Worm (Caenorhabditis elegans) whole organism, L3 larva: ENCODE results near the gene grl-26.
A peak's percentile ranks its signal among the peaks of the same experiment; 100 is the strongest.

Source experiments
- ZK546.5 ChIP-seq: sonication (generic microtip); optimal IDR thresholded peaks from 2 replicates; lab custom pipeline; 2017; ENCODE audit warnings: missing biosample characterization, missing genetic modification characterization
- aly-2 ChIP-seq: fragments of 150-350 bp; optimal IDR thresholded peaks from 2 replicates; lab custom pipeline; 2014; ENCODE audit warnings: missing biosample characterization, missing genetic modification characterization
- ama-1 ChIP-seq: fragments of 150-350 bp; optimal IDR thresholded peaks from 2 replicates; lab custom pipeline; 2018
- ceh-16 ChIP-seq: sonication (generic microtip); optimal IDR thresholded peaks from 2 replicates; lab custom pipeline; 2017; ENCODE audit warnings: missing biosample characterization, missing genetic modification characterization
- ceh-28 ChIP-seq: fragments of 150-350 bp; optimal IDR thresholded peaks from 2 replicates; lab custom pipeline; 2014; ENCODE audit warnings: missing biosample characterization, missing genetic modification reagents, missing genetic modification characterization
- ceh-82 ChIP-seq: fragments of 150-350 bp; optimal IDR thresholded peaks from 2 replicates; lab custom pipeline; 2014; ENCODE audit warnings: missing biosample characterization, missing genetic modification characterization
- ceh-9 ChIP-seq: sonication (generic microtip); optimal IDR thresholded peaks from 2 replicates; lab custom pipeline; 2018; ENCODE audit warnings: missing biosample characterization, missing genetic modification characterization
- daf-12 ChIP-seq: fragments of 150-350 bp; optimal IDR thresholded peaks from 2 replicates; lab custom pipeline; 2014; ENCODE audit warnings: missing biosample characterization, missing genetic modification reagents, missing genetic modification characterization
- egl-27 ChIP-seq: sonication (generic microtip); optimal IDR thresholded peaks from 4 replicates; lab custom pipeline; 2017; ENCODE audit warnings: missing biosample characterization, missing genetic modification reagents, missing genetic modification characterization
- egl-5 ChIP-seq: fragments of 150-350 bp; optimal IDR thresholded peaks from 2 replicates; lab custom pipeline; 2017; ENCODE audit warnings: missing biosample characterization, missing genetic modification reagents, missing genetic modification characterization, inconsistent platforms
- elt-2 ChIP-seq: sonication (generic microtip); optimal IDR thresholded peaks from 2 replicates; lab custom pipeline; 2016; ENCODE audit warnings: missing genetic modification reagents, mild to moderate bottlenecking, missing genetic modification characterization, missing compliant biosample characterization
- elt-3 ChIP-seq, 3 experiments: fragments of 150-350 bp in 1 of 3; sonication (generic microtip) in 2 of 3; optimal IDR thresholded peaks; 2 replicates in 2 of 3; 4 replicates in 1 of 3; lab custom pipeline; 2014 to 2017; ENCODE audit warnings: missing biosample characterization in 3 of 3, missing genetic modification characterization in 3 of 3
- eor-1 ChIP-seq, 2 experiments: fragments of 150-350 bp; optimal IDR thresholded peaks; 2 replicates each; lab custom pipeline; 2014 to 2018; ENCODE audit warnings: missing biosample characterization in 2 of 2, missing genetic modification characterization in 2 of 2
- fkh-10 ChIP-seq: sonication (generic microtip); optimal IDR thresholded peaks from 2 replicates; lab custom pipeline; 2017; ENCODE audit warnings: missing biosample characterization, missing genetic modification reagents, missing genetic modification characterization
- fkh-2 ChIP-seq: fragments of 150-350 bp; optimal IDR thresholded peaks from 2 replicates; lab custom pipeline; 2014; ENCODE audit warnings: missing biosample characterization, missing genetic modification reagents, missing genetic modification characterization
- fos-1 ChIP-seq: fragments of 150-350 bp; optimal IDR thresholded peaks from 2 replicates; lab custom pipeline; 2014; ENCODE audit warnings: missing biosample characterization, missing genetic modification characterization
- hmg-11 ChIP-seq: sonication (generic microtip); optimal IDR thresholded peaks from 2 replicates; lab custom pipeline; 2016; ENCODE audit warnings: missing genetic modification characterization, missing compliant biosample characterization
- jun-1 ChIP-seq: fragments of 150-350 bp; optimal IDR thresholded peaks from 2 replicates; lab custom pipeline; 2014; ENCODE audit warnings: missing biosample characterization, missing genetic modification reagents, missing genetic modification characterization
- lin-15B ChIP-seq: fragments of 150-350 bp; optimal IDR thresholded peaks from 2 replicates; lab custom pipeline; 2014; ENCODE audit warnings: missing biosample characterization, missing genetic modification characterization
- lin-39 ChIP-seq: fragments of 150-350 bp; optimal IDR thresholded peaks from 2 replicates; lab custom pipeline; 2018; ENCODE audit warnings: missing biosample characterization, missing genetic modification reagents, missing genetic modification characterization
- lsy-12 ChIP-seq: sonication (generic microtip); optimal IDR thresholded peaks from 2 replicates; lab custom pipeline; 2016; ENCODE audit warnings: mild to moderate bottlenecking, missing genetic modification characterization, missing compliant biosample characterization
- mdl-1 ChIP-seq: fragments of 150-350 bp; optimal IDR thresholded peaks from 2 replicates; lab custom pipeline; 2014; ENCODE audit warnings: missing biosample characterization, missing genetic modification characterization
- mml-1 ChIP-seq: fragments of 150-350 bp; sonication (generic microtip); optimal IDR thresholded peaks from 3 replicates; lab custom pipeline; 2014; ENCODE audit warnings: missing biosample characterization, missing genetic modification characterization
- nfya-1 ChIP-seq: sonication (generic microtip); optimal IDR thresholded peaks from 2 replicates; lab custom pipeline; 2017; ENCODE audit warnings: missing genetic modification characterization, mild to moderate bottlenecking, missing compliant biosample characterization, antibody characterized with exemption, moderate library complexity; ENCODE audit not compliant: insufficient read depth
- nhr-11 ChIP-seq: fragments of 150-350 bp; optimal IDR thresholded peaks from 2 replicates; lab custom pipeline; 2014; ENCODE audit warnings: missing biosample characterization, missing genetic modification characterization
- nhr-12 ChIP-seq: fragments of 150-350 bp; optimal IDR thresholded peaks from 2 replicates; lab custom pipeline; 2014; ENCODE audit warnings: missing biosample characterization, missing genetic modification characterization
- nhr-23 ChIP-seq: fragments of 150-350 bp; optimal IDR thresholded peaks from 2 replicates; lab custom pipeline; 2014; ENCODE audit warnings: missing biosample characterization, missing genetic modification reagents, missing genetic modification characterization
- nhr-237 ChIP-seq: fragments of 150-350 bp; optimal IDR thresholded peaks from 2 replicates; lab custom pipeline; 2014; ENCODE audit warnings: missing biosample characterization, missing genetic modification characterization
- nhr-25 ChIP-seq: sonication (generic microtip); optimal IDR thresholded peaks from 2 replicates; lab custom pipeline; 2017; ENCODE audit warnings: missing biosample characterization, missing genetic modification characterization
- nhr-28 ChIP-seq: fragments of 150-350 bp; optimal IDR thresholded peaks from 2 replicates; lab custom pipeline; 2014; ENCODE audit warnings: missing biosample characterization, missing genetic modification characterization
- nhr-43 ChIP-seq: sonication (generic microtip); optimal IDR thresholded peaks from 2 replicates; lab custom pipeline; 2016; ENCODE audit warnings: mild to moderate bottlenecking, missing genetic modification characterization, missing compliant biosample characterization; ENCODE audit not compliant: poor library complexity, severe bottlenecking
- nhr-76 ChIP-seq: fragments of 150-350 bp; sonication (generic microtip); optimal IDR thresholded peaks from 5 replicates; lab custom pipeline; 2014; ENCODE audit warnings: missing biosample characterization, missing genetic modification characterization
- nhr-77 ChIP-seq: fragments of 150-350 bp; optimal IDR thresholded peaks from 2 replicates; lab custom pipeline; 2014; ENCODE audit warnings: missing biosample characterization, missing genetic modification characterization
- pqm-1 ChIP-seq: fragments of 150-350 bp; optimal IDR thresholded peaks from 2 replicates; lab custom pipeline; 2017; ENCODE audit warnings: missing biosample characterization, missing genetic modification characterization, inconsistent platforms
- sea-2 ChIP-seq: fragments of 150-350 bp; sonication (generic microtip); optimal IDR thresholded peaks from 4 replicates; lab custom pipeline; 2014; ENCODE audit warnings: missing biosample characterization, missing genetic modification reagents, missing genetic modification characterization
- skn-1 ChIP-seq: fragments of 150-350 bp; optimal IDR thresholded peaks from 2 replicates; lab custom pipeline; 2014; ENCODE audit warnings: missing biosample characterization, missing genetic modification characterization
- snpc-4 ChIP-seq: fragments of 150-350 bp; optimal IDR thresholded peaks from 2 replicates; lab custom pipeline; 2014; ENCODE audit warnings: missing biosample characterization, missing genetic modification characterization
- unc-39 ChIP-seq: sonication (generic microtip); optimal IDR thresholded peaks from 4 replicates; lab custom pipeline; 2017; ENCODE audit warnings: missing biosample characterization, missing genetic modification characterization
- unc-62 ChIP-seq: fragments of 150-350 bp; sonication (generic microtip); optimal IDR thresholded peaks from 4 replicates; lab custom pipeline; 2014; ENCODE audit warnings: missing biosample characterization, missing genetic modification reagents, missing genetic modification characterization
- ztf-11 ChIP-seq: fragments of 150-350 bp; optimal IDR thresholded peaks from 2 replicates; lab custom pipeline; 2014; ENCODE audit warnings: missing biosample characterization, missing genetic modification characterization
- ztf-4 ChIP-seq: fragments of 150-350 bp; optimal IDR thresholded peaks from 2 replicates; lab custom pipeline; 2014; ENCODE audit warnings: missing biosample characterization, missing genetic modification characterization

Gene grl-26

ce11 chrIV:320380-320779, 2.2 kb downstream of the grl-26 start, which contains the start of gene dsc-4:
Gene dsc-4, minus strand, starts transcription at chrIV:320544.
- TF ChIP-seq elt-2 (peak; percentile 71), pqm-1 (tag; lab: Kevin White, UChicago) (no peak)

DNA sequence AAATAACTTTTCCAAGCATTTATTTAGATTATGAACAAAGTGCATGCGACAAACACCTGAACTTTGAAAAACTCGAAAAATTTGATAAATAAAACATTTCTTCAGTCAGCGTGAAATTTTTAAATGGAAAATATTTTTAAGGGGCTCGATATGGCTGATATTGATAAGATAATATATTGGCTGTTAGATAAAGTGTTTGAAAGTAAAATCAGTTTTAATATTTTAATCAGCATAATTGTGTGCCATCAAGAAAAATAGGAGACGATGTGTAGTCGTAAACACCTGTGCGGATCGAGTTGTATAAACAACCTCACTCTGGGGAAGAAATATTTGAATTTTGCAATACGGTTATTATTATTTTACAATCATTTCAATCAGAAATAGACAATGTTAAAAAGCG, 3.0 kb downstream of the grl-26 start:
- no peak for TF ChIP-seq nhr-12 (tag; lab: Kevin White, UChicago)
- no peak for TF ChIP-seq ztf-11 (tag; lab: Kevin White, UChicago)
- TF ChIP-seq elt-2, result peak; percentile 48

- no peak for TF ChIP-seq nhr-23
- no peak for TF ChIP-seq nhr-11
- no peak for TF ChIP-seq egl-27 (tag; lab: Kevin White, UChicago)
- no peak for TF ChIP-seq nhr-28
- peak; percentile 28 for TF ChIP-seq nfya-1 (tag; lab: Kevin White, UChicago)
- TF ChIP-seq nhr-76, result no peak
These were observed 8.1 kb downstream of the grl-26 start for ce11 chrIV:314475-314874.

DNA sequence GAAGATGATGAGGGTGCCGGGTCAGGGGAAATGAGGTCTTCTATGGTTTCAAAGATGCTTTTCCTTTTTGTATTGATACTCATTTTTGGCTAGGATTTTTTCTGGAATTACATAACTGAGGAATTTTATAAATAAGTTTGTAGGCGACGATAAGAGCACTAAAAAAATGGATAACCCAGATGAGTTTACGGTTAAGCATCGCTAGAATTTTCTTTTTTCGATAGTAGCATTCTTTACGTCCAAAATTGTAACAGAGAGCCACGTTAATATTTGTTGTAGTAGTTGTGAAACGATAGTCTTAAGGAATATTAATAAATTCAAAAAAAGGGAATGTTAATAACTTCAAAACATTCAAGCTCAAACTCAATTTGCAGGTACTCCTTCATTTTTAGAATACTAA, 9.0 kb downstream of the grl-26 start, which contains the start of gene snai-1:
Gene snai-1, minus strand, starts transcription at position 101 of the 400 bp plus-strand sequence.
- TF ChIP-seq ceh-82 (tag; lab: Kevin White, UChicago) (no peak), ama-1 (lab: Kevin White, UChicago) (no peak), ceh-16 (tag; lab: Kevin White, UChicago) (no peak), unc-39 (tag; lab: Kevin White, UChicago) (no peak), nhr-76 (no peak), unc-62 (no peak), ztf-4 (no peak), nhr-77 (tag; lab: Kevin White, UChicago) (no peak), mdl-1 (tag; lab: Kevin White, UChicago) (no peak), ceh-9 (tag; lab: Kevin White, UChicago) (no peak), fkh-2 (tag; lab: Kevin White, UChicago) (no peak), hmg-11 (tag; lab: Kevin White, UChicago) (no peak), fkh-10 (GFP tag; lab: Kevin White, UChicago) (no peak), elt-3 (tag; optimal IDR thresholded peaks at IDR 0.05; lab: Kevin White, UChicago) (no peak)
- TF ChIP-seq, all 47 proteins: peak for 0

- no peak for TF ChIP-seq ZK546.5 (tag; lab: Kevin White, UChicago)
- TF ChIP-seq lsy-12 (tag; lab: Kevin White, UChicago), result no peak
- TF ChIP-seq aly-2 (tag; lab: Kevin White, UChicago), result no peak
- TF ChIP-seq mdl-1 (tag; lab: Kevin White, UChicago), result no peak
- TF ChIP-seq unc-62, result no peak
- TF ChIP-seq daf-12 (tag; lab: Kevin White, UChicago), result no peak
- no peak for TF ChIP-seq jun-1 (tag; lab: Kevin White, UChicago)
- peak; percentile 62 for TF ChIP-seq nhr-43
- TF ChIP-seq fkh-10 (GFP tag; lab: Kevin White, UChicago), result no peak
- no peak for TF ChIP-seq nfya-1 (tag; lab: Kevin White, UChicago)
- TF ChIP-seq elt-3 (tag; optimal IDR thresholded peaks at IDR 0.05; lab: Kevin White, UChicago), result no peak
- peak; percentile 14 for TF ChIP-seq nhr-25 (tag; lab: Kevin White, UChicago)
These were observed 13.1 kb downstream of the grl-26 start for ce11 chrIV:309526-309925.

DNA sequence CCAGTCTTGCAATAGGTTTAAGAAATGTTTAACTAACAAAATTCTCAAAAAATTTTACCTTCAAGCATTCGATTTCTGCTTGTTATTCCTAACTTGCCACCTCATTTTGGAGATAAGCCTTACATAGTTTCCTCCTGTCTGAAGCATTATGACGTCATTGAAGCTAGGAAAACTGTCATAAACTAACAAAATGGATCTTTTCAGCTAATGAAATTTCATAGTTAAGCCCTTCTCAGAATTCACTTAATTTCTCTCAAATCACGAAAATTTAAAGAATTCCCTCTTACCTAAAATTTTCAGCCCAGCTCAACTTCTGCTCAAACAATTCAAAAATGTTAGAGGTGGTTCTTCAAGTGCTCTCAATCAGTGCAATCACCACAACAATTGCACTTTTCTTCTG, 15.4 kb downstream of the grl-26 start, which contains the start of gene swt-1:
Gene swt-1, plus strand, starts transcription at position 301 of the 400 bp plus-strand sequence.
- no peak for TF ChIP-seq skn-1

DNA sequence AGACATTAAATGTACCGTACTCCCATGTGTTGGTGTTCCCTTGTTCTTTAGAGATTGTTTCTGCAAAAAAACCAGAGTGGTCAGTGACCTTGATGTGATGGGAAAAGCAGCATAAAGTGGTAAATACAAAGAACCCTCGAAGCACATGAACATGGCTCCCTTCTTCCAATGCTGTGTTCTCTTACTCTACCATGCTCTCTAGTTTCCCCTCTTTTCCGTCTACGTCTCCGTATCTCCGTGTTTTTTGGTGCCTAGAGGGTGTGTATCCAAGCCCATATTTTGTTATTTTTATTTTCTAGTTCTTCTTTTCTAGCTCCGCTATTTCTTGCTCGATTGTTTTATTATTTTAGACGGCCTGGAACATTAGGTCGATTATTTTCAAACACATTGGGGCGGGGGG, 16.0 kb downstream of the grl-26 start:
- TF ChIP-seq skn-1 (no peak), egl-5 (peak; percentile 79), sea-2 (GFP tag; lab: Kevin White, UChicago) (no peak), snpc-4 (no peak), elt-2 (no peak), nhr-23 (no peak), egl-27 (tag; lab: Kevin White, UChicago) (no peak), unc-39 (tag; lab: Kevin White, UChicago) (no peak), ama-1 (lab: Kevin White, UChicago) (no peak), fkh-2 (tag; lab: Kevin White, UChicago) (no peak), pqm-1 (tag; lab: Kevin White, UChicago) (no peak), mml-1 (tag; lab: Kevin White, UChicago) (no peak), ceh-28 (tag; lab: Kevin White, UChicago) (no peak), nhr-237 (no peak), unc-62 (no peak), nhr-43 (peak; percentile 34), ceh-16 (tag; lab: Kevin White, UChicago) (no peak), daf-12 (tag; lab: Kevin White, UChicago) (no peak), eor-1 (tag; optimal IDR thresholded peaks at IDR 0.05; lab: Kevin White, UChicago) (no peak), lin-39 (tag; lab: Kevin White, UChicago) (peak; percentile 33), fos-1 (tag; lab: Kevin White, UChicago) (no peak), elt-3 (tag; optimal IDR thresholded peaks at IDR 0.05; lab: Kevin White, UChicago) (no peak), lin-15B (peak; percentile 26)
